Fruit fly (Drosophila melanogaster) whole organism, embryonic: Measurements from ENCODE around the gene CG14883.

Source experiments
- ATbp ChIP-seq: fragments of 200-800 bp; sonication (Bioruptor generic); optimal IDR thresholded peaks from 2 replicates; lab custom pipeline; 2017; ENCODE audit warnings: missing biosample characterization, mild to moderate bottlenecking, missing genetic modification characterization, missing genetic modification reagents
- Abd-B ChIP-seq: fragments of 200-800 bp; sonication (Bioruptor generic); optimal IDR thresholded peaks from 2 replicates; lab custom pipeline; 2018; ENCODE audit warnings: missing biosample characterization, mild to moderate bottlenecking, missing genetic modification characterization, moderate library complexity
- CG10366 ChIP-seq: fragments of 200-800 bp; sonication (Bioruptor generic); IDR thresholded peaks from 2 replicates; pipeline ENCODE4 v1.3.6; 2022; ENCODE audit warnings: missing biosample characterization, missing genetic modification characterization
- CG10654 ChIP-seq: fragments of 200-800 bp; sonication (Bioruptor generic); optimal IDR thresholded peaks from 2 replicates; lab custom pipeline; 2016; ENCODE audit warnings: missing biosample characterization, missing genetic modification characterization
- CG10979 ChIP-seq: fragments of 200-800 bp; sonication (Bioruptor generic); optimal IDR thresholded peaks from 2 replicates; lab custom pipeline; 2018; ENCODE audit warnings: missing biosample characterization, mild to moderate bottlenecking, missing genetic modification characterization, moderate library complexity
- CG12155 ChIP-seq: fragments of 200-800 bp; sonication (Bioruptor generic); optimal IDR thresholded peaks from 3 replicates; lab custom pipeline; 2016; ENCODE audit warnings: missing biosample characterization, missing genetic modification characterization
- CG13624 ChIP-seq: fragments of 200-800 bp; sonication (Bioruptor generic); optimal IDR thresholded peaks from 2 replicates; lab custom pipeline; 2016; ENCODE audit warnings: missing biosample characterization, missing genetic modification characterization
- CG13775 ChIP-seq: fragments of 200-800 bp; sonication (Bioruptor generic); optimal IDR thresholded peaks from 3 replicates; lab custom pipeline; 2017; ENCODE audit warnings: missing biosample characterization, mild to moderate bottlenecking, missing genetic modification characterization
- CG1602 ChIP-seq: fragments of 200-800 bp; sonication (Bioruptor generic); optimal IDR thresholded peaks from 3 replicates; lab custom pipeline; 2016; ENCODE audit warnings: missing biosample characterization, missing genetic modification characterization
- CG1647 ChIP-seq: fragments of 200-800 bp; sonication (Bioruptor generic); optimal IDR thresholded peaks from 3 replicates; lab custom pipeline; 2016; ENCODE audit warnings: missing biosample characterization, missing genetic modification characterization
- CG16779 ChIP-seq: fragments of 200-800 bp; sonication (Bioruptor generic); IDR thresholded peaks from 2 replicates; pipeline ENCODE4 v1.3.6; 2022; ENCODE audit warnings: missing biosample characterization, missing genetic modification characterization
- CG17912 ChIP-seq: fragments of 200-800 bp; sonication (Bioruptor generic); optimal IDR thresholded peaks from 2 replicates; lab custom pipeline; 2018; ENCODE audit warnings: missing biosample characterization, mild to moderate bottlenecking, missing genetic modification characterization
- CG18764 ChIP-seq: fragments of 200-800 bp; sonication (Bioruptor generic); optimal IDR thresholded peaks from 3 replicates; lab custom pipeline; 2016; ENCODE audit warnings: missing biosample characterization, missing genetic modification characterization
- CG2889 ChIP-seq: fragments of 200-800 bp; sonication (Bioruptor generic); IDR thresholded peaks from 3 replicates; pipeline ENCODE4 v1.3.6; 2022; ENCODE audit warnings: missing biosample characterization, missing genetic modification characterization
- CG30403 ChIP-seq: fragments of 200-800 bp; sonication (Bioruptor generic); optimal IDR thresholded peaks from 3 replicates; lab custom pipeline; 2016; ENCODE audit warnings: missing biosample characterization, missing genetic modification characterization
- CG3163 ChIP-seq: fragments of 200-800 bp; sonication (Bioruptor generic); optimal IDR thresholded peaks from 3 replicates; lab custom pipeline; 2016; ENCODE audit warnings: missing biosample characterization, missing genetic modification characterization
- CG32767 ChIP-seq: fragments of 200-800 bp; sonication (Bioruptor generic); IDR thresholded peaks from 2 replicates; pipeline ENCODE4 v1.3.6; 2022; ENCODE audit warnings: missing biosample characterization, missing genetic modification characterization
- CG3838 ChIP-seq: fragments of 200-800 bp; sonication (Bioruptor generic); optimal IDR thresholded peaks from 3 replicates; lab custom pipeline; 2016; ENCODE audit warnings: missing biosample characterization, missing genetic modification characterization
- CG4617 ChIP-seq: fragments of 200-800 bp; sonication (Bioruptor generic); optimal IDR thresholded peaks from 3 replicates; lab custom pipeline; 2016; ENCODE audit warnings: missing biosample characterization, missing genetic modification characterization, borderline replicate concordance
- CG8478 ChIP-seq: fragments of >200 bp; optimal IDR thresholded peaks from 2 replicates; lab custom pipeline; 2018
- CG9437 ChIP-seq: fragments of 200-800 bp; sonication (Bioruptor generic); optimal IDR thresholded peaks from 2 replicates; lab custom pipeline; 2018; ENCODE audit warnings: missing biosample characterization, mild to moderate bottlenecking, missing genetic modification characterization
- Camta ChIP-seq: fragments of 200-800 bp; sonication (Bioruptor generic); optimal IDR thresholded peaks from 2 replicates; lab custom pipeline; 2016; ENCODE audit warnings: missing biosample characterization, missing genetic modification characterization
- Chrac-16 ChIP-seq: fragments of 200-800 bp; sonication (Bioruptor generic); optimal IDR thresholded peaks from 3 replicates; lab custom pipeline; 2016; ENCODE audit warnings: missing biosample characterization, missing genetic modification characterization
- Dad ChIP-seq: fragments of 200-800 bp; sonication (Bioruptor generic); optimal IDR thresholded peaks from 3 replicates; lab custom pipeline; 2016; ENCODE audit warnings: missing biosample characterization, missing genetic modification characterization
- Dfd ChIP-seq, 2 experiments: fragments of >200 bp; optimal IDR thresholded peaks; 2 replicates each; lab custom pipeline; 2017; ENCODE audit warnings: missing biosample characterization in 2 of 2, missing genetic modification characterization in 2 of 2
- Ets65A ChIP-seq: fragments of 200-800 bp; sonication (Bioruptor generic); peaks from one replicate; lab custom pipeline; 2016; ENCODE audit warnings: missing biosample characterization, missing genetic modification characterization
- Hr51 ChIP-seq, 2 experiments: fragments of 200-800 bp; sonication (Bioruptor generic); optimal IDR thresholded peaks; 2 replicates in 1 of 2; 3 replicates in 1 of 2; lab custom pipeline; 2016 to 2018; ENCODE audit warnings: missing biosample characterization in 2 of 2, missing genetic modification characterization in 2 of 2, mild to moderate bottlenecking in 1 of 2, moderate library complexity in 1 of 2
- Nf-YC ChIP-seq: fragments of 200-800 bp; optimal IDR thresholded peaks from 3 replicates; lab custom pipeline; 2019; ENCODE audit warnings: missing biosample characterization, mild to moderate bottlenecking, missing genetic modification characterization, moderate library complexity
- Optix ChIP-seq: fragments of 200-800 bp; sonication (Bioruptor generic); IDR thresholded peaks from 3 replicates; pipeline ENCODE4 v1.3.6; 2022; ENCODE audit warnings: missing biosample characterization, missing genetic modification characterization
- Trl ChIP-seq, 3 experiments: fragments of >200 bp in 2 of 3; fragments of 200-800 bp in 1 of 3; sonication (Bioruptor generic) in 1 of 3; optimal IDR thresholded peaks; 2 replicates in 1 of 3; 3 replicates in 2 of 3; lab custom pipeline; 2016 to 2017; ENCODE audit warnings: missing biosample characterization in 1 of 3, missing genetic modification characterization in 1 of 3
- Xbp1 ChIP-seq: fragments of 200-800 bp; sonication (Bioruptor generic); optimal IDR thresholded peaks from 3 replicates; lab custom pipeline; 2016; ENCODE audit warnings: missing biosample characterization, mild to moderate bottlenecking, missing genetic modification characterization
- ac ChIP-seq: fragments of 200-800 bp; sonication (Bioruptor generic); optimal IDR thresholded peaks from 3 replicates; lab custom pipeline; 2017; ENCODE audit warnings: missing biosample characterization, mild to moderate bottlenecking, missing genetic modification characterization
- az2 ChIP-seq: fragments of 200-800 bp; sonication (Bioruptor generic); optimal IDR thresholded peaks from 3 replicates; lab custom pipeline; 2016; ENCODE audit warnings: missing biosample characterization, missing genetic modification characterization
- bsh ChIP-seq, 2 experiments: fragments of 200-800 bp; sonication (Bioruptor generic); optimal IDR thresholded peaks; 2 replicates each; lab custom pipeline; 2017 to 2018; ENCODE audit warnings: mild to moderate bottlenecking in 2 of 2, missing biosample characterization in 2 of 2, missing genetic modification characterization in 2 of 2, moderate library complexity in 1 of 2
- chif ChIP-seq, 2 experiments: fragments of 200-800 bp; sonication (Bioruptor generic); optimal IDR thresholded peaks; 3 replicates each; lab custom pipeline; 2016; ENCODE audit warnings: missing biosample characterization in 2 of 2, missing genetic modification characterization in 2 of 2
- ci ChIP-seq: fragments of 200-800 bp; sonication (Bioruptor generic); IDR thresholded peaks from 3 replicates; pipeline ENCODE4 v1.3.6; 2022; ENCODE audit warnings: missing biosample characterization, missing genetic modification characterization
- dimm ChIP-seq: fragments of 200-800 bp; sonication (Bioruptor generic); IDR thresholded peaks from 2 replicates; pipeline ENCODE4 v1.3.6; 2022; ENCODE audit warnings: missing biosample characterization, missing genetic modification characterization
- fd96Cb ChIP-seq: fragments of 200-800 bp; sonication (Bioruptor generic); optimal IDR thresholded peaks from 2 replicates; lab custom pipeline; 2018; ENCODE audit warnings: missing biosample characterization, mild to moderate bottlenecking, missing genetic modification characterization, moderate library complexity
- fru ChIP-seq: fragments of >200 bp; optimal IDR thresholded peaks from 2 replicates; lab custom pipeline; 2017
- fu2 ChIP-seq: fragments of 200-800 bp; sonication (Bioruptor generic); optimal IDR thresholded peaks from 2 replicates; lab custom pipeline; 2016; ENCODE audit warnings: missing biosample characterization, missing genetic modification characterization
- gce ChIP-seq: fragments of 200-800 bp; sonication (Bioruptor generic); IDR thresholded peaks from 3 replicates; pipeline ENCODE4 v1.3.6; 2022; ENCODE audit warnings: missing biosample characterization, missing genetic modification characterization
- gsb-n ChIP-seq: fragments of 200-800 bp; sonication (Bioruptor generic); optimal IDR thresholded peaks from 3 replicates; lab custom pipeline; 2018; ENCODE audit warnings: missing biosample characterization, mild to moderate bottlenecking, missing genetic modification characterization
- lilli ChIP-seq: fragments of 200-800 bp; sonication (Bioruptor generic); optimal IDR thresholded peaks from 3 replicates; lab custom pipeline; 2016; ENCODE audit warnings: missing biosample characterization, missing genetic modification characterization
- nmo ChIP-seq: fragments of 200-800 bp; sonication (Bioruptor generic); optimal IDR thresholded peaks from 2 replicates; lab custom pipeline; 2018; ENCODE audit warnings: missing biosample characterization, mild to moderate bottlenecking, missing genetic modification characterization, moderate library complexity
- peb ChIP-seq: fragments of 200-800 bp; sonication (Bioruptor generic); IDR thresholded peaks from 2 replicates; pipeline ENCODE4 v1.3.6; 2022; ENCODE audit warnings: missing biosample characterization, missing genetic modification characterization
- pum ChIP-seq: fragments of 200-800 bp; sonication (Bioruptor generic); optimal IDR thresholded peaks from 2 replicates; lab custom pipeline; 2016; ENCODE audit warnings: missing biosample characterization, missing genetic modification characterization
- repo ChIP-seq: fragments of 200-800 bp; sonication (Bioruptor generic); optimal IDR thresholded peaks from 2 replicates; lab custom pipeline; 2016; ENCODE audit warnings: missing biosample characterization, missing genetic modification characterization
- ro ChIP-seq: fragments of 200-800 bp; sonication (Bioruptor generic); IDR thresholded peaks from 2 replicates; pipeline ENCODE4 v1.3.6; 2022; ENCODE audit warnings: missing biosample characterization, missing genetic modification characterization
- sisA ChIP-seq: fragments of 200-800 bp; sonication (Bioruptor generic); IDR thresholded peaks from 2 replicates; pipeline ENCODE4 v1.3.6; 2022; ENCODE audit warnings: missing biosample characterization, missing genetic modification characterization
- sr ChIP-seq: fragments of 200-800 bp; sonication (Bioruptor generic); IDR thresholded peaks from 3 replicates; pipeline ENCODE4 v1.3.6; 2022; ENCODE audit warnings: missing biosample characterization, missing genetic modification characterization
- wek ChIP-seq: fragments of 200-800 bp; sonication (Bioruptor generic); optimal IDR thresholded peaks from 3 replicates; lab custom pipeline; 2018; ENCODE audit warnings: missing biosample characterization, mild to moderate bottlenecking, missing genetic modification characterization, moderate library complexity
- zfh2 ChIP-seq: fragments of 200-800 bp; sonication (Bioruptor generic); optimal IDR thresholded peaks from 2 replicates; lab custom pipeline; 2016; ENCODE audit warnings: missing biosample characterization, missing genetic modification characterization

The CG14883 gene

DNA sequence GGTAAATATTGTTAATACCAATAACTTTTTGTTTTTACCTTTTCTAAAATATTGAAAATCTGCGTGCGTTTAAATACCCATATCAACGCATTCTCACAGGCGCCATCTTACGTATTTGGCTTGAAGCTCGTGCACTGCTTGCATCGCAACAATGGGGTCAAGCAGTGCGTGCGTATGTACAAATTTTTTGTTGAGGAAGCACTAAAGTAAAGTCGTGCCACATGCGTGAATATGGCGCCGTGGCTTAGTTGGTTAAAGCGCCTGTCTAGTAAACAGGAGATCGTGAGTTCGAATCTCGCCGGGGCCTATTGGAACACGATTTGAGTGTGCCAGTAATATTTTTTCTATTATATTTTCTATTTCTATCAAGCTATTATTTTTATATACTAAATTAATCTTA is 24.1 kb upstream of the CG14883 start (continued):
- TF ChIP-seq CG10654 (peak; percentile 23), fu2 (GFP tag; lab: Kevin White, UChicago) (no peak), CG4617 (no peak), Ets65A (peak; percentile 94), chif (GFP tag; optimal IDR thresholded peaks at IDR 0.05; lab: Kevin White, UChicago) (peak in 1 of 2 experiments; percentile 68), CG9437 (GFP tag; lab: Kevin White, UChicago) (no peak), CG1602 (GFP tag; lab: Kevin White, UChicago) (peak; percentile 1), CG3163 (GFP tag; lab: Kevin White, UChicago) (peak; percentile 55), ATbp (GFP tag; lab: Kevin White, UChicago) (no peak), CG30403 (GFP tag; lab: Kevin White, UChicago) (peak; percentile 28), Xbp1 (GFP tag; lab: Kevin White, UChicago) (peak; percentile 67), sr (GFP tag; lab: Robert Waterston, UW) (no peak), Camta (GFP tag; lab: Kevin White, UChicago) (peak; percentile 9), Chrac-16 (GFP tag; lab: Kevin White, UChicago) (peak; percentile 5), CG13624 (GFP tag; lab: Kevin White, UChicago) (peak; percentile 54), az2 (GFP tag; lab: Kevin White, UChicago) (peak; percentile 32), Hr51 (GFP tag; optimal IDR thresholded peaks at IDR 0.05; lab: Kevin White, UChicago) (peak in 1 of 2 experiments; percentile 30), Nf-YC (tag; lab: Kevin White, UChicago) (peak; percentile 33), CG16779 (GFP tag; lab: Robert Waterston, UW) (no peak), CG8478 (no peak), CG2889 (no peak), fru (lab: Kevin White, UChicago) (no peak), fd96Cb (tag; lab: Kevin White, UChicago) (peak; percentile 5), CG13775 (GFP tag; lab: Kevin White, UChicago) (no peak), ci (peak; percentile 78; the same call in 2 of the 3 replicates), Abd-B (GFP tag; lab: Kevin White, UChicago) (peak; percentile 16), CG32767 (no peak), repo (GFP tag; lab: Kevin White, UChicago) (peak; percentile 30), CG18764 (GFP tag; lab: Kevin White, UChicago) (peak; percentile 9), bsh (GFP tag; optimal IDR thresholded peaks at IDR 0.05; lab: Kevin White, UChicago) (peak in 1 of 2 experiments; percentile 21), Trl (optimal IDR thresholded peaks at IDR 0.05; lab: Kevin White, UChicago) (no peak), Trl (GFP tag; optimal IDR thresholded peaks at IDR 0.05; lab: Kevin White, UChicago) (peak; percentile 60), gce (GFP tag; lab: Robert Waterston, UW) (peak; percentile 59; the same call in 1 of the 3 replicates), peb (GFP tag; lab: Robert Waterston, UW) (0 out of 2 replicates have a peak, but pooled peaks have one; percentile 7), wek (GFP tag; lab: Kevin White, UChicago) (peak; percentile 71), CG12155 (GFP tag; lab: Kevin White, UChicago) (peak; percentile 25), gsb-n (tag; lab: Kevin White, UChicago) (peak; percentile 27), lilli (GFP tag; lab: Kevin White, UChicago) (peak; percentile 44), CG10366 (0 out of 2 replicates have a peak, but pooled peaks have one; percentile 20), CG10979 (tag; lab: Kevin White, UChicago) (peak; percentile 40), CG1647 (GFP tag; lab: Kevin White, UChicago) (peak; percentile 21), zfh2 (GFP tag; lab: Kevin White, UChicago) (peak; percentile 27), dimm (GFP tag; lab: Robert Waterston, UW) (no peak), ac (GFP tag; lab: Kevin White, UChicago) (no peak), pum (GFP tag; lab: Kevin White, UChicago) (peak; percentile 10), Dfd (GFP tag; optimal IDR thresholded peaks at IDR 0.05; lab: Kevin White, UChicago) (peak in 1 of 2 experiments; percentile 82), nmo (peak; percentile 40), Optix (GFP tag; lab: Robert Waterston, UW) (peak; percentile 43; the same call in 2 of the 3 replicates), CG17912 (peak; percentile 79), sisA (GFP tag; lab: Robert Waterston, UW) (peak; percentile 37; the same call in 1 of the 2 replicates), CG3838 (GFP tag; lab: Kevin White, UChicago) (no peak), ro (no peak), Dad (GFP tag; lab: Kevin White, UChicago) (peak; percentile 38)
